Worm (Caenorhabditis elegans) whole organism, mixed stage, embryonic: ENCODE results near the gene prp-9.

Experiments used
- M03D4.4 ChIP-seq: sonication (generic microtip); optimal IDR thresholded peaks from 2 replicates; lab custom pipeline; 2017; ENCODE audit warnings: mild to moderate bottlenecking, missing genetic modification characterization, missing compliant biosample characterization
- elt-1 ChIP-seq: sonication (generic microtip); optimal IDR thresholded peaks from 2 replicates; lab custom pipeline; 2017; ENCODE audit warnings: missing genetic modification characterization, mild to moderate bottlenecking, missing compliant biosample characterization, antibody characterized with exemption, moderate library complexity, borderline replicate concordance; ENCODE audit not compliant: insufficient read depth
- lsy-2 ChIP-seq: fragments of 150-350 bp; optimal IDR thresholded peaks from 2 replicates; lab custom pipeline; 2014; ENCODE audit warnings: missing biosample characterization, missing genetic modification characterization
- mab-5 ChIP-seq: fragments of 150-350 bp; optimal IDR thresholded peaks from 2 replicates; lab custom pipeline; 2014; ENCODE audit warnings: missing biosample characterization, missing genetic modification characterization
- mep-1 ChIP-seq: fragments of 150-350 bp; optimal IDR thresholded peaks from 2 replicates; lab custom pipeline; 2017; ENCODE audit warnings: missing biosample characterization, missing genetic modification reagents, missing genetic modification characterization, inconsistent platforms
- nhr-12 ChIP-seq: fragments of 150-350 bp; optimal IDR thresholded peaks from 2 replicates; lab custom pipeline; 2014; ENCODE audit warnings: missing biosample characterization, missing genetic modification characterization
- nhr-76 ChIP-seq: sonication (generic microtip); optimal IDR thresholded peaks from 2 replicates; lab custom pipeline; 2017; ENCODE audit warnings: missing biosample characterization, missing genetic modification characterization
- pha-4 ChIP-seq: fragments of 150-350 bp; optimal IDR thresholded peaks from 2 replicates; lab custom pipeline; 2018; ENCODE audit warnings: missing biosample characterization, missing genetic modification reagents, missing genetic modification characterization
- sem-2 ChIP-seq: fragments of 200-800 bp; sonication (Bioruptor generic); optimal IDR thresholded peaks from 2 replicates; lab custom pipeline; 2018; ENCODE audit warnings: mild to moderate bottlenecking, missing genetic modification characterization, missing compliant biosample characterization
- unc-62 ChIP-seq: fragments of 150-350 bp; optimal IDR thresholded peaks from 2 replicates; lab custom pipeline; 2014; ENCODE audit warnings: missing biosample characterization, missing genetic modification reagents, missing genetic modification characterization
- ztf-11 ChIP-seq: fragments of 150-350 bp; optimal IDR thresholded peaks from 2 replicates; lab custom pipeline; 2014; ENCODE audit warnings: missing biosample characterization, missing genetic modification characterization

DNA sequence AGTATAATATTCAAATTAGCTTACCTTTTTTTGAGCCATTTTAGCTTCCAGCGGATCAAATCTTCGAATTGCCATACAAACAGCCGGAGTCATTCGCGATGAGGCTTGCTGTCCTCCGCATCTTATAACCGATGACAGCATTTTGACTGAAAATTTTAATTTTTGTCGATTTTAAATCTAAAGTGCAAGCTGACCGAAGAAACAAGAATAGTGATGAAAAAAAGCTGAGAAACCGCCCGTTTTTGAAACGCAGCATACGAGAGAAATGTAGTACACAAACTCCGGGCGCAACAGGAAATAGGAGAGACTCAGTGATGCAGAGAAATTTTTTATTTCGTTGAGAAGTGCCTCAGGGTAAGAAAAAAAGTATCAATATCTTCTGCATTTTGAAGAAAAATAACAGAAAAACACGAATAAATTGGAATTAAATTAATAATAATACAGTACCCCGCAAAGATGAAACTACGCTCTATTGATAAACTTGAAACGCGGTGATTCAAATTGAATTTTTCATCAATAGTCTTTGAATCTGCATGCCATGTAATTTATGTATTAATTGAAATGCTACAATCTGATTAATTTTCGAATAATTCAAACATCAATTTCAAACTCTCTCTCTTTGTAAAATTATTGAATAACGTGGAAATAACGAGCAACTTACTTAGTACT, 41.9 kb downstream of the prp-9 start:
- TF ChIP-seq nhr-12 (tag; lab: Kevin White, UChicago) (no peak), mep-1 (tag; lab: Kevin White, UChicago) (no peak), unc-62 (GFP tag; lab: Kevin White, UChicago) (no peak), nhr-76 (tag; lab: Kevin White, UChicago) (no peak), mab-5 (tag; lab: Kevin White, UChicago) (no peak), pha-4 (no peak), ztf-11 (tag; lab: Kevin White, UChicago) (no peak), elt-1 (tag; lab: Kevin White, UChicago) (no peak), M03D4.4 (tag; lab: Kevin White, UChicago) (no peak), sem-2 (no peak), lsy-2 (tag; lab: Kevin White, UChicago) (peak; percentile 82)
